Worm (Caenorhabditis elegans): ENCODE results near the gene mua-3.

mua-3 gene

DNA sequence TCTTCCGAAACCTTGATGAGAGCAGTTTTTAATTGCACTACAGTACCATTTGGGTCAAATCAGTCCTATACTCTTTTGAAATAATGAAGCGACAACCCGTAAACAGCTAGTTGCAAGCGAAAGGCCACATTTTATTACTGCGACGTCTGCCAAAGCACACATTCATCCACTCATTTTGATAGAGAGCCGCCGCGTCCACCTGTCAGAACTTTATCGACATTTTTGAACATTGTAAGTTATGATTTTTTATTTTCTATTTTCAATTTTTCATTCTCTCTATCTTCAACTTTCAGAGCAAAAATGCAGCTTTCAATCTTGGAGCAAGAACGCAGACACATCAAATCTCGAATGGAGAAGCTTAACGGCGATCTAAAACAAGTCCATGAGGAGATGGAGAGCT is 19.8 kb upstream of the mua-3 start, which contains the start of gene K08E5.6:
TSS of gene K08E5.6 (plus strand) at position 301 of the 400 bp plus-strand sequence.
- TF ChIP-seq flh-1 (GFP tag; optimal IDR thresholded peaks at IDR 0.05) (no peak), sem-2 (GFP tag; optimal IDR thresholded peaks at IDR 0.05) (no peak), ztf-11 (tag; optimal IDR thresholded peaks at IDR 0.05) (no peak), unc-120 (tag; optimal IDR thresholded peaks at IDR 0.05; ENCODE audit: poor library complexity, severe bottlenecking) (no peak), M03D4.4 (tag; optimal IDR thresholded peaks at IDR 0.05) (no peak), tbx-8 (GFP tag; optimal IDR thresholded peaks at IDR 0.05) (no peak), bed-3 (GFP tag; optimal IDR thresholded peaks at IDR 0.05) (no peak), nhr-2 (tag; optimal IDR thresholded peaks at IDR 0.05) (no peak), lin-32 (GFP tag; optimal IDR thresholded peaks at IDR 0.05) (no peak), mep-1 (tag; optimal IDR thresholded peaks at IDR 0.05) (no peak), ceh-83 (GFP tag; optimal IDR thresholded peaks at IDR 0.05) (no peak), mab-5 (tag; optimal IDR thresholded peaks at IDR 0.05) (no peak), hlh-1 (tag; optimal IDR thresholded peaks at IDR 0.05) (no peak)

DNA sequence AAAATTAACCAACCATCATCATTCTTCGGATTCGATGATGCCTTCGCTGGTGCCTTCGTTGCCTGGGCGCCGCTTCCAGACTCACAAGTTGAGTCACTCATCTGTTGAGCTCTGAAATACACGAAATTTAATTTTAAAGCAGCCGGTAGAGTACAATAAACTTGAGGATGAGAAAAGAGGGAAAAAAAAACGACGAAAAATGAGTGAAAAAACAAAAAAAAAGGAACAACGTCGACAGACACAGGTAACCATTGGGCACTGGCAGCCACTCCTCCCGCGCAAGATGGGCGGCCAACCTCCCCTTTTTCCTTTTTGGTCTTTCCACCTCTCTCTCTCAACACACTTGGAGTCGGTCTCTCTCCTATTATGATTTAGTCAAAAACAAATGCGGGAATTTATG is 13.8 kb upstream of the mua-3 start, which contains the start of gene K08E5.1:
TSS of gene K08E5.1 (minus strand) at position 101 of the 400 bp plus-strand sequence.
- no peak for TF ChIP-seq ces-1 (GFP tag; optimal IDR thresholded peaks at IDR 0.05)

DNA sequence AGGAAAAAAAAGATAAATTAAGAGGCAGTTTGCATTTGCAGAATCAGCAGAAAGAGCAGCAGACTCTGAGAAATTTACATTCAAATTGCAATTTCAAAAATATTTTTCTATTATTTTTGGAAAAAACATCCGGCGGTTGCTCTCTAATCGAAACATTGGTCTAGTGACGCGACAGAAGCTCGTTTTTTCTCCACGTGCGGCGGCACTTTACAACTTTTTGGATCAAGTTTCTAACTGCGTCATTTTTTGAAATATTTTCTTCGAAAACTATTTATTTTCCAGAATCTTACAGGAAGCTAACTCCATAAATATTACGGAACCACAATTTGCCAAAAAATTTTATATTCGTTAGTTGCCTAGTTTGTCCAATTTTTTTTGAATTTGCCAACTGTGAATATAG is 10.6 kb upstream of the mua-3 start:
- TF ChIP-seq ham-2 (GFP tag; optimal IDR thresholded peaks at IDR 0.05) = no peak
- no peak for TF ChIP-seq nhr-76 (tag; optimal IDR thresholded peaks at IDR 0.05)
- no peak for TF ChIP-seq unc-62 (GFP tag; optimal IDR thresholded peaks at IDR 0.05)
- no peak for TF ChIP-seq M03D4.4 (tag; optimal IDR thresholded peaks at IDR 0.05)
- TF ChIP-seq unc-39 (tag; optimal IDR thresholded peaks at IDR 0.05) = no peak
- no peak for TF ChIP-seq mls-2 (tag; optimal IDR thresholded peaks at IDR 0.05)
- TF ChIP-seq flh-1 (GFP tag; optimal IDR thresholded peaks at IDR 0.05) = no peak
- TF ChIP-seq pha-4 (tag; optimal IDR thresholded peaks at IDR 0.05) = no peak
- no peak for TF ChIP-seq ceh-83 (GFP tag; optimal IDR thresholded peaks at IDR 0.05)

DNA sequence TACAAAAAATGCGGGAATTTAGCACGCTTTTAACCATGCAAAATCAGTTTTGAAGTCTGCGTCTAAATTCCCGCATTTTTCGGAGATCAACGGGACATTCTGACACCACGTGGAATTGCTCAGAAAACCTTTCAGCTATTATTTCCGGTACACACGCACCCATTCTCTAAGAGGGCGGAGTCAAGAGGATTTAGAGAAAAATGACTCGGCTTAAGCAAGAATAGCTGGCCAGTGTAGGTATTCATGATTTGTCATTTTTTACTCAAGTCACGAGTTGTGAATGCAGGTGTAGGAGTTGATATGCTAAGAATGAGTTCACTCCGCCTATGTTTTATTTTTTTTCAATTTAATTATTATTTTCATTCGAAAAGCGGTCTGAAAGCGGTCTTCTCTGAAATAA is 9.8 kb upstream of the mua-3 start:
- TF ChIP-seq nhr-76 (tag; optimal IDR thresholded peaks at IDR 0.05) (no peak), ceh-83 (GFP tag; optimal IDR thresholded peaks at IDR 0.05) (no peak), mab-5 (tag; optimal IDR thresholded peaks at IDR 0.05) (no peak), ces-1 (GFP tag; optimal IDR thresholded peaks at IDR 0.05) (no peak), mls-2 (tag; optimal IDR thresholded peaks at IDR 0.05) (no peak), hlh-1 (tag; optimal IDR thresholded peaks at IDR 0.05) (no peak), sem-2 (GFP tag; optimal IDR thresholded peaks at IDR 0.05) (no peak), sptf-1 (tag; optimal IDR thresholded peaks at IDR 0.05) (no peak), bed-3 (GFP tag; optimal IDR thresholded peaks at IDR 0.05) (no peak), cnd-1 (tag; optimal IDR thresholded peaks at IDR 0.05) (no peak), snpc-4 (tag; optimal IDR thresholded peaks at IDR 0.05) (no peak)

DNA sequence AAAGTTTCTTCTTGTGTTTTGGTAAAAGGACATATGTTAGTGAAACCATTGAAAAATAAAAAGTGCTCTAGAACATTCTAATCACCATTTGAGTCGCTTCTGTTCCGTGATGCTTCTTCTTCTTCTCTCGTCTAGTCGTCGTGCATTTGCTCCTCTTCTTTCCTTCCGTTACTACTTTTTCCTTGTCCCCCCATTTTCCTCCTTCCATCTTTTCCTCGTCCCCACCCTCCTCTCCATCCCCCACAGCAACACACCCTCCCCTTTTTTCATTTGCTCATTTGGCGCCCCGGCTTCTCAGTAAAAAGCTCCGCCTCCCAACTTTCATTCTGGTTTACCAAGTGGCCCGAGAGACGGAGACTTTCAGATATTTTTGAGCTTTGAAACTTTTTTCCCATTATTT is 8.8 kb upstream of the mua-3 start:
- TF ChIP-seq hlh-1 (tag; optimal IDR thresholded peaks at IDR 0.05) (no peak), nhr-12 (tag; optimal IDR thresholded peaks at IDR 0.05) (no peak), unc-120 (tag; optimal IDR thresholded peaks at IDR 0.05; ENCODE audit: poor library complexity, severe bottlenecking) (peak; percentile 16), ces-1 (GFP tag; optimal IDR thresholded peaks at IDR 0.05) (peak; percentile 44), unc-62 (GFP tag; optimal IDR thresholded peaks at IDR 0.05) (no peak), nhr-28 (tag; optimal IDR thresholded peaks at IDR 0.05) (no peak), lin-13 (tag; optimal IDR thresholded peaks at IDR 0.05) (no peak)

DNA sequence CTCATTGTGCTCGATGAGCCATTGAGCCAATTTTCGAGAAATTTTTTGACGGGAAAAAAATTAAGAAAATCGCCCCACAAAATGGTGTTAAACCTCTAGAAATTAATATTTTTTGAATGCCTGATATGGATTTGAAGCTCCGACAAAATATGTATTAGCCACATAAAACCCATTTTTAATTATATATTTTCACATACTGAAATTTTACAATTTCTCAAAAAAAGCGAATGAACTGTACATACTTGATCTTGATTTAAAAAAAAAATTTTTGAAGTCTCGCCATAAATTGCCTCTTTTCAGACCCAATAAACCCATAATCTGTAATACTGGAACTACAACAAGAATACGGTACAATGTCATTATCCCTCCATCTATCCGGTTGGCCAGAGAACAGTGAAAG is 8.0 kb upstream of the mua-3 start, which contains the start of gene nac-3:
TSS of gene nac-3 (plus strand) at position 301 of the 400 bp plus-strand sequence.
- TF ChIP-seq nhr-12 (tag; optimal IDR thresholded peaks at IDR 0.05) (no peak), ces-1 (GFP tag; optimal IDR thresholded peaks at IDR 0.05) (no peak), nhr-28 (tag; optimal IDR thresholded peaks at IDR 0.05) (no peak), drap-1 (GFP tag; optimal IDR thresholded peaks at IDR 0.05) (no peak), cnd-1 (tag; optimal IDR thresholded peaks at IDR 0.05) (no peak), unc-39 (tag; optimal IDR thresholded peaks at IDR 0.05) (no peak), ceh-39 (tag; optimal IDR thresholded peaks at IDR 0.05) (no peak), mls-2 (tag; optimal IDR thresholded peaks at IDR 0.05) (no peak), unc-120 (tag; optimal IDR thresholded peaks at IDR 0.05; ENCODE audit: poor library complexity, severe bottlenecking) (no peak), elt-1 (tag; optimal IDR thresholded peaks at IDR 0.05; ENCODE audit: borderline replicate concordance, insufficient read depth) (no peak), lin-13 (tag; optimal IDR thresholded peaks at IDR 0.05) (no peak), tbx-8 (GFP tag; optimal IDR thresholded peaks at IDR 0.05) (no peak)

Measured in whole organism, mixed stage, embryonic.